Worm (Caenorhabditis elegans): Measurements from ENCODE around the gene cyp-25A6.

ce11 chrIV:4212733-4213132 is 15.5 kb downstream of the cyp-25A6 start:
- TF ChIP-seq daf-12 (tag; optimal IDR thresholded peaks at IDR 0.05) (no peak), ztf-4 (tag; optimal IDR thresholded peaks at IDR 0.05) (no peak), ama-1 (optimal IDR thresholded peaks at IDR 0.05) (no peak), nhr-77 (tag; optimal IDR thresholded peaks at IDR 0.05) (no peak)

All from whole organism, L3 larva.